Worm (Caenorhabditis elegans) whole organism, L2 larva: Measurements from ENCODE around the gene ing-3.

Source experiments
- Y55F3AM.14 ChIP-seq: fragments of 200-800 bp; sonication (Bioruptor generic); optimal IDR thresholded peaks from 2 replicates; lab custom pipeline; 2018; ENCODE audit warnings: mild to moderate bottlenecking, missing genetic modification characterization, missing compliant biosample characterization
- egl-27 ChIP-seq: sonication (generic microtip); optimal IDR thresholded peaks from 3 replicates; lab custom pipeline; 2017; ENCODE audit warnings: missing biosample characterization, missing genetic modification reagents, missing genetic modification characterization
- elt-1 ChIP-seq: fragments of 150-350 bp; optimal IDR thresholded peaks from 2 replicates; lab custom pipeline; 2014; ENCODE audit warnings: missing biosample characterization, missing genetic modification characterization
- lin-13 ChIP-seq: fragments of 150-350 bp; optimal IDR thresholded peaks from 2 replicates; lab custom pipeline; 2014; ENCODE audit warnings: missing biosample characterization, missing genetic modification reagents, missing genetic modification characterization
- nhr-10 ChIP-seq: sonication (generic microtip); optimal IDR thresholded peaks from 2 replicates; lab custom pipeline; 2017; ENCODE audit warnings: missing biosample characterization, missing genetic modification characterization
- nhr-12 ChIP-seq: fragments of 150-350 bp; optimal IDR thresholded peaks from 2 replicates; lab custom pipeline; 2014; ENCODE audit warnings: missing biosample characterization, missing genetic modification characterization
- nhr-21 ChIP-seq: fragments of 150-350 bp; optimal IDR thresholded peaks from 2 replicates; lab custom pipeline; 2014; ENCODE audit warnings: missing biosample characterization, missing genetic modification characterization
- nhr-237 ChIP-seq: fragments of 150-350 bp; optimal IDR thresholded peaks from 2 replicates; lab custom pipeline; 2014; ENCODE audit warnings: missing biosample characterization, missing genetic modification characterization
- nhr-6 ChIP-seq: fragments of 150-350 bp; optimal IDR thresholded peaks from 2 replicates; lab custom pipeline; 2014; ENCODE audit warnings: missing biosample characterization, missing genetic modification characterization
- skn-1 ChIP-seq: sonication (generic microtip); optimal IDR thresholded peaks from 2 replicates; lab custom pipeline; 2017; ENCODE audit warnings: missing biosample characterization, missing genetic modification characterization
- ztf-1 ChIP-seq: fragments of 200-800 bp; sonication (Bioruptor generic); conservative IDR thresholded peaks from 2 replicates; pipeline ENCODE4 v1.3.6; 2022; ENCODE audit warnings: missing genetic modification characterization, missing compliant biosample characterization
- ztf-11 ChIP-seq: sonication (generic microtip); optimal IDR thresholded peaks from 2 replicates; lab custom pipeline; 2017; ENCODE audit warnings: missing biosample characterization, missing genetic modification characterization
- ztf-4 ChIP-seq: fragments of 150-350 bp; optimal IDR thresholded peaks from 2 replicates; lab custom pipeline; 2014; ENCODE audit warnings: missing biosample characterization, missing genetic modification characterization

ce11 chrII:13846018-13846417, 29.8 kb upstream of the ing-3 start:
- TF ChIP-seq nhr-21 (tag; lab: Kevin White, UChicago): no peak
- TF ChIP-seq Y55F3AM.14 (GFP tag; lab: Kevin White, UChicago): no peak
- TF ChIP-seq nhr-10 (tag; lab: Kevin White, UChicago): no peak
- no peak for TF ChIP-seq egl-27 (tag; lab: Kevin White, UChicago)
- TF ChIP-seq ztf-1 (GFP tag; lab: Robert Waterston, UW): no peak
- no peak for TF ChIP-seq nhr-237 (tag; lab: Kevin White, UChicago)
- TF ChIP-seq skn-1 (tag; lab: Kevin White, UChicago): no peak
- no peak for TF ChIP-seq elt-1 (tag; lab: Kevin White, UChicago)
- no peak for TF ChIP-seq nhr-12 (tag; lab: Kevin White, UChicago)
- no peak for TF ChIP-seq lin-13 (GFP tag; lab: Kevin White, UChicago)
- no peak for TF ChIP-seq ztf-11 (tag; lab: Kevin White, UChicago)
- no peak for TF ChIP-seq ztf-4 (tag; lab: Kevin White, UChicago)
- TF ChIP-seq nhr-6 (tag; lab: Kevin White, UChicago): no peak
